Worm (Caenorhabditis elegans) whole organism, young adult: ENCODE measurements around the gene F40G9.19.

Experiments used
- B0035.1 ChIP-seq: sonication (generic microtip); optimal IDR thresholded peaks from 2 replicates; lab custom pipeline; 2016; ENCODE audit warnings: missing genetic modification characterization, mild to moderate bottlenecking, missing compliant biosample characterization, missing genotype, missing genetic modification reagents
- F23B12.7 ChIP-seq: sonication (generic microtip); optimal IDR thresholded peaks from 2 replicates; lab custom pipeline; 2017; ENCODE audit warnings: missing genetic modification characterization, mild to moderate bottlenecking, missing compliant biosample characterization, antibody characterized with exemption, moderate library complexity; ENCODE audit not compliant: insufficient read depth
- F49E8.2 ChIP-seq: sonication (generic microtip); optimal IDR thresholded peaks from 3 replicates; lab custom pipeline; 2017; ENCODE audit warnings: missing genetic modification characterization, mild to moderate bottlenecking, missing compliant biosample characterization, antibody characterized with exemption, moderate library complexity; ENCODE audit not compliant: insufficient read depth
- Y95B8A.8 ChIP-seq: fragments of 200-800 bp; sonication (Bioruptor generic); IDR thresholded peaks from 2 replicates; pipeline ENCODE4 v1.3.6; 2022; ENCODE audit warnings: missing genetic modification reagents, missing genetic modification characterization, missing compliant biosample characterization
- attf-6 ChIP-seq: fragments of 200-800 bp; sonication (Bioruptor generic); IDR thresholded peaks from 2 replicates; pipeline ENCODE4 v1.3.6; 2022; ENCODE audit warnings: missing genetic modification reagents, missing genetic modification characterization, missing compliant biosample characterization
- gei-17 ChIP-seq: fragments of 200-800 bp; sonication (Bioruptor generic); optimal IDR thresholded peaks from 2 replicates; lab custom pipeline; 2018; ENCODE audit warnings: mild to moderate bottlenecking, missing genetic modification characterization, missing compliant biosample characterization
- lsl-1 ChIP-seq: fragments of 200-800 bp; sonication (Bioruptor generic); optimal IDR thresholded peaks from 2 replicates; lab custom pipeline; 2018; ENCODE audit warnings: mild to moderate bottlenecking, missing genetic modification characterization, moderate library complexity, missing compliant biosample characterization
- madf-10 ChIP-seq: sonication (generic microtip); optimal IDR thresholded peaks from 2 replicates; lab custom pipeline; 2016; ENCODE audit warnings: mild to moderate bottlenecking, missing genetic modification characterization, missing compliant biosample characterization
- tbx-9 ChIP-seq: sonication (generic microtip); optimal IDR thresholded peaks from 2 replicates; lab custom pipeline; 2016; ENCODE audit warnings: borderline replicate concordance, missing genetic modification characterization, inconsistent platforms, missing compliant biosample characterization
- ztf-22 ChIP-seq: fragments of 200-800 bp; sonication (Bioruptor generic); optimal IDR thresholded peaks from 2 replicates; lab custom pipeline; 2018; ENCODE audit warnings: mild to moderate bottlenecking, missing genetic modification characterization, moderate library complexity, missing compliant biosample characterization
- ztf-28 ChIP-seq: fragments of 200-800 bp; sonication (Bioruptor generic); IDR thresholded peaks from 2 replicates; pipeline ENCODE4 v1.3.6; 2022; ENCODE audit warnings: missing genetic modification reagents, missing genetic modification characterization, missing compliant biosample characterization

- TF ChIP-seq Y95B8A.8 (GFP tag; lab: Robert Waterston, UW) (no peak), gei-17 (GFP tag; lab: Kevin White, UChicago) (no peak), F49E8.2 (tag; lab: Kevin White, UChicago) (no peak), F23B12.7 (tag; lab: Kevin White, UChicago) (no peak), attf-6 (GFP tag; lab: Robert Waterston, UW) (no peak), ztf-28 (no peak), lsl-1 (GFP tag; lab: Kevin White, UChicago) (no peak), B0035.1 (no peak), ztf-22 (GFP tag; lab: Kevin White, UChicago) (no peak), madf-10 (tag; lab: Kevin White, UChicago) (no peak), tbx-9 (tag; lab: Kevin White, UChicago) (no peak)
Measured at ce11 chrIII:209695-210091, 36.1 kb downstream of the F40G9.19 start, which contains the start of gene klp-20.
